Fruit fly (Drosophila melanogaster) whole organism, embryonic: Measurements from ENCODE around the gene Glut4EF.
A peak's percentile ranks its signal among the peaks of the same experiment; 100 is the strongest.

Source experiments
- Antp ChIP-seq: fragments of 200-800 bp; sonication (Bioruptor generic); optimal IDR thresholded peaks from 3 replicates; lab custom pipeline; 2016; ENCODE audit warnings: missing biosample characterization, missing genetic modification characterization
- Atf3 ChIP-seq: fragments of 200-800 bp; sonication (Bioruptor generic); optimal IDR thresholded peaks from 3 replicates; lab custom pipeline; 2016; ENCODE audit warnings: missing biosample characterization, missing genetic modification characterization
- Bdp1 ChIP-seq: fragments of 200-800 bp; sonication (Bioruptor generic); optimal IDR thresholded peaks from 3 replicates; lab custom pipeline; 2016; ENCODE audit warnings: missing biosample characterization, missing genetic modification characterization
- CG10321 ChIP-seq: fragments of 200-800 bp; sonication (Bioruptor generic); IDR thresholded peaks from 2 replicates; pipeline ENCODE4 v1.3.6; 2022; ENCODE audit warnings: missing biosample characterization, missing genetic modification characterization
- CG10543 ChIP-seq: fragments of 200-800 bp; sonication (Bioruptor generic); optimal IDR thresholded peaks from 3 replicates; lab custom pipeline; 2017; ENCODE audit warnings: missing biosample characterization, mild to moderate bottlenecking, missing genetic modification characterization, moderate library complexity
- CG11247 ChIP-seq: fragments of 200-800 bp; sonication (Bioruptor generic); IDR thresholded peaks from 2 replicates; pipeline ENCODE4 v1.3.6; 2022; ENCODE audit warnings: missing biosample characterization, missing genetic modification characterization
- CG13287 ChIP-seq: fragments of 200-800 bp; sonication (Bioruptor generic); IDR thresholded peaks from 2 replicates; pipeline ENCODE4 v1.3.6; 2022; ENCODE audit warnings: missing biosample characterization, missing genetic modification characterization; ENCODE audit not compliant: partially characterized antibody
- CG14965 ChIP-seq: fragments of 200-800 bp; sonication (Bioruptor generic); optimal IDR thresholded peaks from 2 replicates; lab custom pipeline; 2016; ENCODE audit warnings: missing biosample characterization, missing genetic modification characterization, borderline replicate concordance
- CG15073 ChIP-seq: fragments of 200-800 bp; sonication (Bioruptor generic); optimal IDR thresholded peaks from 2 replicates; lab custom pipeline; 2016; ENCODE audit warnings: missing biosample characterization, missing genetic modification characterization
- CG15479 ChIP-seq: fragments of 200-800 bp; sonication (Bioruptor generic); optimal IDR thresholded peaks from 3 replicates; lab custom pipeline; 2019; ENCODE audit warnings: missing biosample characterization, mild to moderate bottlenecking, missing genetic modification characterization, moderate library complexity
- CG15514 ChIP-seq: fragments of 200-800 bp; sonication (Bioruptor generic); optimal IDR thresholded peaks from 3 replicates; lab custom pipeline; 2017; ENCODE audit warnings: missing biosample characterization, missing genetic modification characterization, mild to moderate bottlenecking, moderate library complexity, missing genetic modification reagents
- CG1602 ChIP-seq: fragments of 200-800 bp; sonication (Bioruptor generic); optimal IDR thresholded peaks from 3 replicates; lab custom pipeline; 2016; ENCODE audit warnings: missing biosample characterization, missing genetic modification characterization
- CG17361 ChIP-seq: fragments of 200-800 bp; sonication (Bioruptor generic); IDR thresholded peaks from 3 replicates; pipeline ENCODE4 v1.3.6; 2022; ENCODE audit warnings: missing biosample characterization, missing genetic modification characterization
- CG17829 ChIP-seq: fragments of 200-800 bp; optimal IDR thresholded peaks from 2 replicates; lab custom pipeline; 2019; ENCODE audit warnings: missing biosample characterization, mild to moderate bottlenecking, missing genetic modification characterization, moderate library complexity
- CG2875 ChIP-seq: fragments of 200-800 bp; sonication (Bioruptor generic); optimal IDR thresholded peaks from 2 replicates; lab custom pipeline; 2017; ENCODE audit warnings: missing biosample characterization, mild to moderate bottlenecking, missing genetic modification characterization, missing genetic modification reagents
- CG32532 ChIP-seq: fragments of 200-800 bp; sonication (Bioruptor generic); IDR thresholded peaks from 2 replicates; pipeline ENCODE4 v1.3.6; 2022; ENCODE audit warnings: missing biosample characterization, missing genetic modification characterization
- CG32772 ChIP-seq: fragments of 200-800 bp; sonication (Bioruptor generic); IDR thresholded peaks from 2 replicates; pipeline ENCODE4 v1.3.6; 2022; ENCODE audit warnings: missing biosample characterization, missing genetic modification characterization
- CG34224 ChIP-seq: fragments of 200-800 bp; sonication (Bioruptor generic); IDR thresholded peaks from 3 replicates; pipeline ENCODE4 v1.3.6; 2022; ENCODE audit warnings: missing biosample characterization, missing genetic modification characterization; ENCODE audit not compliant: partially characterized antibody
- CG34376 ChIP-seq: fragments of 200-800 bp; sonication (Bioruptor generic); optimal IDR thresholded peaks from 2 replicates; lab custom pipeline; 2018; ENCODE audit warnings: missing biosample characterization, mild to moderate bottlenecking, missing genetic modification characterization
- CG34422 ChIP-seq: fragments of 200-800 bp; sonication (Bioruptor generic); IDR thresholded peaks from 3 replicates; pipeline ENCODE4 v1.3.6; 2022; ENCODE audit warnings: missing biosample characterization, missing genetic modification characterization
- CG6689 ChIP-seq: fragments of 200-800 bp; sonication (Bioruptor generic); IDR thresholded peaks from 2 replicates; pipeline ENCODE4 v1.3.6; 2022; ENCODE audit warnings: missing biosample characterization, missing genetic modification characterization
- CG8359 ChIP-seq: fragments of 200-800 bp; sonication (Bioruptor generic); optimal IDR thresholded peaks from 2 replicates; lab custom pipeline; 2017; ENCODE audit warnings: missing biosample characterization, mild to moderate bottlenecking, missing genetic modification characterization, borderline replicate concordance
- CG9609 ChIP-seq: fragments of 200-800 bp; sonication (Bioruptor generic); optimal IDR thresholded peaks from 3 replicates; lab custom pipeline; 2016; ENCODE audit warnings: missing biosample characterization, missing genetic modification characterization
- Dip2 ChIP-seq: fragments of 200-800 bp; sonication (Bioruptor generic); IDR thresholded peaks from 2 replicates; pipeline ENCODE4 v1.3.6; 2022; ENCODE audit warnings: missing biosample characterization, missing genetic modification characterization
- ERR ChIP-seq: fragments of 200-800 bp; sonication (Bioruptor generic); optimal IDR thresholded peaks from 2 replicates; lab custom pipeline; 2016; ENCODE audit warnings: missing biosample characterization, missing genetic modification characterization
- Eip74EF ChIP-seq, 2 experiments: fragments of 200-800 bp in 1 of 2; fragments of >200 bp in 1 of 2; sonication (Bioruptor generic) in 1 of 2; optimal IDR thresholded peaks; 2 replicates each; lab custom pipeline; 2017 to 2019; ENCODE audit warnings: missing biosample characterization in 2 of 2, missing genetic modification characterization in 2 of 2, mild to moderate bottlenecking in 1 of 2, moderate library complexity in 1 of 2
- GATAe ChIP-seq: fragments of 200-800 bp; sonication (Bioruptor generic); conservative IDR thresholded peaks from 2 replicates; pipeline ENCODE4 v1.3.6; 2022; ENCODE audit warnings: missing biosample characterization, missing genetic modification characterization
- H2.0 ChIP-seq: fragments of 200-800 bp; sonication (Bioruptor generic); IDR thresholded peaks from 2 replicates; pipeline ENCODE4 v1.3.6; 2022; ENCODE audit warnings: missing biosample characterization, missing genetic modification characterization
- Hr39 ChIP-seq: fragments of >200 bp; optimal IDR thresholded peaks from 2 replicates; lab custom pipeline; 2017
- Hr51 ChIP-seq, 2 experiments: fragments of 200-800 bp; sonication (Bioruptor generic); optimal IDR thresholded peaks; 2 replicates in 1 of 2; 3 replicates in 1 of 2; lab custom pipeline; 2016 to 2018; ENCODE audit warnings: missing biosample characterization in 2 of 2, missing genetic modification characterization in 2 of 2, mild to moderate bottlenecking in 1 of 2, moderate library complexity in 1 of 2
- Lim3 ChIP-seq: fragments of 200-800 bp; sonication (Bioruptor generic); IDR thresholded peaks from 2 replicates; pipeline ENCODE4 v1.3.6; 2022; ENCODE audit warnings: missing biosample characterization, missing genetic modification characterization
- Med ChIP-seq: fragments of 200-800 bp; sonication (Bioruptor generic); peaks from one replicate; lab custom pipeline; 2016; ENCODE audit warnings: missing biosample characterization, missing genetic modification characterization, mild to moderate bottlenecking, inconsistent platforms, moderate library complexity
- Side ChIP-seq: fragments of 200-800 bp; sonication (Bioruptor generic); optimal IDR thresholded peaks from 2 replicates; lab custom pipeline; 2016; ENCODE audit warnings: missing biosample characterization, missing genetic modification characterization
- Sox100B ChIP-seq: fragments of 200-800 bp; sonication (Bioruptor generic); optimal IDR thresholded peaks from 3 replicates; lab custom pipeline; 2018; ENCODE audit warnings: missing biosample characterization, mild to moderate bottlenecking, missing genetic modification characterization
- caup ChIP-seq: fragments of 200-800 bp; sonication (Bioruptor generic); optimal IDR thresholded peaks from 3 replicates; lab custom pipeline; 2017; ENCODE audit warnings: missing biosample characterization, mild to moderate bottlenecking, missing genetic modification characterization, moderate library complexity; ENCODE audit not compliant: severe bottlenecking
- chinmo ChIP-seq: fragments of 200-800 bp; sonication (Bioruptor generic); IDR thresholded peaks from 4 replicates; pipeline ENCODE4 v1.3.6; 2022; ENCODE audit warnings: missing biosample characterization, missing genetic modification characterization; ENCODE audit not compliant: partially characterized antibody
- ci ChIP-seq: fragments of 200-800 bp; sonication (Bioruptor generic); IDR thresholded peaks from 3 replicates; pipeline ENCODE4 v1.3.6; 2022; ENCODE audit warnings: missing biosample characterization, missing genetic modification characterization
- corto ChIP-seq: fragments of 200-800 bp; sonication (Bioruptor generic); optimal IDR thresholded peaks from 2 replicates; lab custom pipeline; 2016; ENCODE audit warnings: missing biosample characterization, mild to moderate bottlenecking, missing genetic modification characterization, moderate library complexity
- danr ChIP-seq: fragments of 200-800 bp; sonication (Bioruptor generic); IDR thresholded peaks from 2 replicates; pipeline ENCODE4 v1.3.6; 2022; ENCODE audit warnings: missing biosample characterization, missing genetic modification characterization
- fd64A ChIP-seq: fragments of 200-800 bp; sonication (Bioruptor generic); optimal IDR thresholded peaks from 3 replicates; lab custom pipeline; 2018; ENCODE audit warnings: missing biosample characterization, mild to moderate bottlenecking, missing genetic modification characterization
- grn ChIP-seq: fragments of 200-800 bp; sonication (Bioruptor generic); optimal IDR thresholded peaks from 3 replicates; lab custom pipeline; 2017; ENCODE audit warnings: missing biosample characterization, missing genetic modification characterization
- kay ChIP-seq: fragments of 200-800 bp; sonication (Bioruptor generic); optimal IDR thresholded peaks from 2 replicates; lab custom pipeline; 2016; ENCODE audit warnings: missing biosample characterization, missing genetic modification characterization
- pnt ChIP-seq: fragments of 200-800 bp; sonication (Bioruptor generic); optimal IDR thresholded peaks from 3 replicates; lab custom pipeline; 2016; ENCODE audit warnings: missing biosample characterization, missing genetic modification characterization
- pros ChIP-seq: fragments of 200-800 bp; sonication (Bioruptor generic); optimal IDR thresholded peaks from 3 replicates; lab custom pipeline; 2019; ENCODE audit warnings: missing biosample characterization, mild to moderate bottlenecking, missing genetic modification characterization, moderate library complexity
- ro ChIP-seq: fragments of 200-800 bp; sonication (Bioruptor generic); IDR thresholded peaks from 2 replicates; pipeline ENCODE4 v1.3.6; 2022; ENCODE audit warnings: missing biosample characterization, missing genetic modification characterization
- sna ChIP-seq: fragments of 200-800 bp; sonication (Bioruptor generic); IDR thresholded peaks from 2 replicates; pipeline ENCODE4 v1.3.6; 2022; ENCODE audit warnings: missing biosample characterization, missing genetic modification characterization; ENCODE audit not compliant: partially characterized antibody
- ssp ChIP-seq: fragments of 200-800 bp; sonication (Bioruptor generic); IDR thresholded peaks from 2 replicates; pipeline ENCODE4 v1.3.6; 2022; ENCODE audit warnings: missing biosample characterization, missing genetic modification characterization
- usp ChIP-seq: fragments of >200 bp; optimal IDR thresholded peaks from 2 replicates; lab custom pipeline; 2017; ENCODE audit warnings: missing biosample characterization, missing genetic modification characterization
- vvl ChIP-seq: fragments of 200-800 bp; sonication (Bioruptor generic); IDR thresholded peaks from 2 replicates; pipeline ENCODE4 v1.3.6; 2022; ENCODE audit warnings: missing biosample characterization, missing genetic modification characterization

Gene Glut4EF

DNA sequence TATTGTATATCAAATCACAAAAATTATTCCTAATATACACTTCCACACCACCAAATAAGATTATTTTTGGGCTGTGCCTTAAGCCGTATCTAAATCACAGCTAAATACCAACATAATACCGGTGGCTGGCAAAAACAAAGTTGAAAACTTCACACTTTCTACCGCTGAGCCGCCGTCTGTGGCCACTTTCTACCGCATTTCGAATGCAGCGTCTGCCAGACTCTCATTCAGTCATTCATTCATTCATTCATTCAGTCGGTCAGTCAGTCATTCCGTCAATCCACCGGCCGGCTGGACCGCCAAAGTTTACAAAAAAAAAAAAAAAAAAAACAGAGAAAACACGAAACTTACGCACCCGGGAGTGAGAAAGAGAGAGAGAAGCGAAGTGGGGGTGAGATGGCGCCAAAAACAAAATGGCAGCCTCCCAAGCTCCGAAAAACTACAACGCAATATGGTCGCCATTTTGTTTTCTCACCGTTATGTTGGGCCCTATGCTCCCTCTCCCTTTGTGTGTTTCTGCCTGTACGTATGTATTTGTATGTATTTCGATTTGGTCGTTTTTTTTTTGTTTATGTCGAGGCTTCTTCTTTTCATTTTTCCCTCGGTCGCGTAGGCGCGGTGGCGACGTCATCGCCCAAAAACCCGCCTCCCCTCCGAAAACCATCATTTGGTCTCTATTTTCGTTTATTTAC is 8.9 kb downstream of the Glut4EF start (continued):
- TF ChIP-seq CG34224 (GFP tag; lab: Robert Waterston, UW) (0 out of 3 replicates have a peak, but pooled peaks have one; percentile 57), Eip74EF (GFP tag; optimal IDR thresholded peaks at IDR 0.05; lab: Kevin White, UChicago) (peak in 1 of 2 experiments; percentile 10), ERR (GFP tag; lab: Kevin White, UChicago) (peak; percentile 24), Lim3 (GFP tag; lab: Robert Waterston, UW) (no peak), Med (GFP tag; lab: Kevin White, UChicago) (no peak), chinmo (GFP tag; lab: Robert Waterston, UW) (peak; percentile 98), pros (GFP tag; lab: Kevin White, UChicago) (peak; percentile 48), CG17829 (no peak), CG1602 (no peak), ci (GFP tag; lab: Robert Waterston, UW) (peak; percentile 61; the same call in 1 of the 3 replicates), ssp (no peak), usp (GFP tag; lab: Kevin White, UChicago) (no peak), Bdp1 (GFP tag; lab: Kevin White, UChicago) (no peak), CG32532 (GFP tag; lab: Robert Waterston, UW) (peak; percentile 36; the same call in 1 of the 2 replicates), Hr51 (GFP tag; optimal IDR thresholded peaks at IDR 0.05; lab: Kevin White, UChicago) (no peak), CG34376 (GFP tag; lab: Kevin White, UChicago) (peak; percentile 68), grn (GFP tag; lab: Kevin White, UChicago) (no peak), CG9609 (GFP tag; lab: Kevin White, UChicago) (no peak), Side (GFP tag; lab: Kevin White, UChicago) (no peak), CG15479 (GFP tag; lab: Kevin White, UChicago) (no peak), kay (GFP tag; lab: Kevin White, UChicago) (no peak), Antp (GFP tag; lab: Kevin White, UChicago) (no peak), CG32772 (GFP tag; lab: Robert Waterston, UW) (peak; percentile 75), CG8359 (GFP tag; lab: Kevin White, UChicago) (no peak), Atf3 (GFP tag; lab: Kevin White, UChicago) (peak; percentile 22), danr (GFP tag; lab: Robert Waterston, UW) (no peak), CG11247 (no peak), GATAe (GFP tag; lab: Robert Waterston, UW) (no peak), vvl (GFP tag; lab: Robert Waterston, UW) (peak; percentile 50; the same call in 1 of the 2 replicates), CG17361 (GFP tag; lab: Robert Waterston, UW) (no peak), ro (GFP tag; lab: Robert Waterston, UW) (no peak), corto (GFP tag; lab: Kevin White, UChicago) (no peak), sna (peak; percentile 49; the same call in 1 of the 2 replicates), CG10543 (GFP tag; lab: Kevin White, UChicago) (peak; percentile 91), CG15514 (GFP tag; lab: Kevin White, UChicago) (peak; percentile 16), CG6689 (GFP tag; lab: Robert Waterston, UW) (no peak), CG34422 (GFP tag; lab: Robert Waterston, UW) (0 out of 3 replicates have a peak, but pooled peaks have one; percentile 46), Hr39 (lab: Kevin White, UChicago) (no peak), CG15073 (no peak), H2.0 (GFP tag; lab: Robert Waterston, UW) (no peak), CG14965 (GFP tag; lab: Kevin White, UChicago) (no peak), Dip2 (GFP tag; lab: Robert Waterston, UW) (no peak), CG10321 (GFP tag; lab: Robert Waterston, UW) (no peak), CG2875 (GFP tag; lab: Kevin White, UChicago) (no peak), pnt (GFP tag; lab: Kevin White, UChicago) (no peak), CG13287 (GFP tag; lab: Robert Waterston, UW) (no peak; the same call in 1 of the 2 replicates), caup (peak; percentile 29), fd64A (GFP tag; lab: Kevin White, UChicago) (no peak), Sox100B (GFP tag; lab: Kevin White, UChicago) (no peak)
